Worm (Caenorhabditis elegans) whole organism, L4 larva: Measurements from ENCODE around the gene mdt-19.

Source experiments
- D1046.2 ChIP-seq: fragments of 200-800 bp; sonication (Bioruptor generic); IDR thresholded peaks from 2 replicates; pipeline ENCODE4 v1.3.6; 2022; ENCODE audit warnings: missing genetic modification characterization, missing compliant biosample characterization
- ama-1 ChIP-seq: fragments of 150-350 bp; optimal IDR thresholded peaks from 2 replicates; lab custom pipeline; 2014; ENCODE audit warnings: inconsistent platforms, mixed read lengths
- egl-27 ChIP-seq: sonication (generic microtip); optimal IDR thresholded peaks from 3 replicates; lab custom pipeline; 2017; ENCODE audit warnings: missing biosample characterization, missing genetic modification reagents, missing genetic modification characterization
- lir-3 ChIP-seq: sonication (generic microtip); optimal IDR thresholded peaks from 2 replicates; lab custom pipeline; 2016; ENCODE audit warnings: mild to moderate bottlenecking, missing genetic modification characterization, missing compliant biosample characterization
- saeg-2 ChIP-seq: fragments of 200-800 bp; sonication (Bioruptor generic); IDR thresholded peaks from 2 replicates; pipeline ENCODE4 v1.3.6; 2022; ENCODE audit warnings: missing genetic modification reagents, missing genetic modification characterization, missing compliant biosample characterization
- skn-1 ChIP-seq: fragments of 150-350 bp; optimal IDR thresholded peaks from 2 replicates; lab custom pipeline; 2014; ENCODE audit warnings: missing biosample characterization, missing genetic modification characterization
- vab-7 ChIP-seq: fragments of 200-800 bp; sonication (Bioruptor generic); IDR thresholded peaks from 2 replicates; pipeline ENCODE4 v1.3.6; 2022; ENCODE audit warnings: missing genetic modification reagents, missing genetic modification characterization, missing compliant biosample characterization

DNA sequence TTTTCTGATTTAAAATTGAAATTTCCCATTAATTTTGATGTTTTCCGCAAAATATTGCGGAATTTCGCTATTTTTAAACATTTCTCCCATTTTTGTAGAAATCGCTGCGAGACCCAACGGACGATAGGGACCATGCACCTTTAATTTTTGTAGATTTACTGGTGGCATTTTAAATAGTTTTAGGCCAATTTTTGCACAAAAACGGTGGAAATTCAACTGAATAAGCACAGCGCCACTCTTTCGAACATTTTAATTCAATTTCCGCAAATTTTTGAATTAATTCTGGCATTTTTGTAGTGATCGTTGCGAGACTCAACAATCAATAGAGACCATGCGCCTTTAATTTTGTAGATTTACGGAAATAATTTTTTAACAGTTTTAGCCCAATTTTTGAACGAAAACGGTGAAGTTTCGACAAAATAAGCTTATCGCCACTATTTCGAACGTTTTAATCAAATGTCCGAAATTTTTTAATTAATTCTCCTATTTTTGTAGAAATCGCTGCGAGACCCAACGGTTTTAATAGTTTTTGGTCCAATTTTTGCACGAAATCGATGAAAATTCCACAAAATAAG is 725 bp downstream of the mdt-19 start:
- TF ChIP-seq ama-1 (lab: Kevin White, UChicago): no peak
- TF ChIP-seq skn-1 (tag; lab: Kevin White, UChicago): no peak
- TF ChIP-seq egl-27 (tag; lab: Kevin White, UChicago): no peak
- no peak for TF ChIP-seq saeg-2 (GFP tag; lab: Robert Waterston, UW)
- TF ChIP-seq vab-7 (GFP tag; lab: Robert Waterston, UW): no peak
- no peak for TF ChIP-seq lir-3 (tag; lab: Kevin White, UChicago)
- TF ChIP-seq D1046.2 (GFP tag; lab: Robert Waterston, UW): no peak
